Fruit fly (Drosophila melanogaster) whole organism, embryonic: ENCODE results near the gene dlt.

ENCODE experiments used
- Abd-B ChIP-seq: fragments of 200-800 bp; sonication (Bioruptor generic); optimal IDR thresholded peaks from 2 replicates; lab custom pipeline; 2018; ENCODE audit warnings: missing biosample characterization, mild to moderate bottlenecking, missing genetic modification characterization, moderate library complexity
- B-H1 ChIP-seq: fragments of 200-800 bp; sonication (Bioruptor generic); IDR thresholded peaks from 3 replicates; pipeline ENCODE4 v1.3.6; 2022; ENCODE audit warnings: missing biosample characterization, missing genetic modification characterization
- Bgb ChIP-seq: fragments of 200-800 bp; sonication (Bioruptor generic); IDR thresholded peaks from 2 replicates; pipeline ENCODE4 v1.3.6; 2022; ENCODE audit warnings: missing biosample characterization, missing genetic modification characterization; ENCODE audit not compliant: partially characterized antibody
- CG10267 ChIP-seq: fragments of 200-800 bp; sonication (Bioruptor generic); optimal IDR thresholded peaks from 2 replicates; lab custom pipeline; 2018; ENCODE audit warnings: missing biosample characterization, mild to moderate bottlenecking, missing genetic modification characterization, moderate library complexity
- CG12299 ChIP-seq: fragments of 200-800 bp; sonication (Bioruptor generic); optimal IDR thresholded peaks from 2 replicates; lab custom pipeline; 2018; ENCODE audit warnings: missing biosample characterization, mild to moderate bottlenecking, missing genetic modification characterization
- CG13287 ChIP-seq: fragments of 200-800 bp; sonication (Bioruptor generic); IDR thresholded peaks from 2 replicates; pipeline ENCODE4 v1.3.6; 2022; ENCODE audit warnings: missing biosample characterization, missing genetic modification characterization; ENCODE audit not compliant: partially characterized antibody
- CG13424 ChIP-seq: fragments of 200-800 bp; sonication (Bioruptor generic); optimal IDR thresholded peaks from 2 replicates; lab custom pipeline; 2019; ENCODE audit warnings: missing biosample characterization, mild to moderate bottlenecking, missing genetic modification characterization, moderate library complexity
- CG13624 ChIP-seq: fragments of 200-800 bp; sonication (Bioruptor generic); optimal IDR thresholded peaks from 2 replicates; lab custom pipeline; 2016; ENCODE audit warnings: missing biosample characterization, missing genetic modification characterization
- CG15514 ChIP-seq: fragments of 200-800 bp; sonication (Bioruptor generic); optimal IDR thresholded peaks from 3 replicates; lab custom pipeline; 2017; ENCODE audit warnings: missing biosample characterization, missing genetic modification characterization, mild to moderate bottlenecking, moderate library complexity, missing genetic modification reagents
- CG17829 ChIP-seq: fragments of 200-800 bp; optimal IDR thresholded peaks from 2 replicates; lab custom pipeline; 2019; ENCODE audit warnings: missing biosample characterization, mild to moderate bottlenecking, missing genetic modification characterization, moderate library complexity
- CG2116 ChIP-seq: fragments of 200-800 bp; sonication (Bioruptor generic); optimal IDR thresholded peaks from 3 replicates; lab custom pipeline; 2018; ENCODE audit warnings: missing biosample characterization, mild to moderate bottlenecking, missing genetic modification characterization
- CG31224 ChIP-seq: fragments of 200-800 bp; sonication (Bioruptor generic); IDR thresholded peaks from 2 replicates; pipeline ENCODE4 v1.3.6; 2022; ENCODE audit warnings: missing biosample characterization, missing genetic modification characterization
- CG32772 ChIP-seq: fragments of 200-800 bp; sonication (Bioruptor generic); IDR thresholded peaks from 2 replicates; pipeline ENCODE4 v1.3.6; 2022; ENCODE audit warnings: missing biosample characterization, missing genetic modification characterization
- CG3995 ChIP-seq: fragments of 200-800 bp; sonication (Bioruptor generic); optimal IDR thresholded peaks from 3 replicates; lab custom pipeline; 2016; ENCODE audit warnings: missing biosample characterization, missing genetic modification characterization
- CG8089 ChIP-seq: fragments of 200-800 bp; sonication (Bioruptor generic); optimal IDR thresholded peaks from 3 replicates; lab custom pipeline; 2016; ENCODE audit warnings: missing biosample characterization, missing genetic modification characterization
- CG8290 ChIP-seq, 3 experiments: fragments of 200-800 bp; sonication (Bioruptor generic); optimal IDR thresholded peaks; 2 replicates each; lab custom pipeline; 2016 to 2019; ENCODE audit warnings: missing biosample characterization in 3 of 3, missing genetic modification characterization in 3 of 3, mild to moderate bottlenecking in 2 of 3, moderate library complexity in 1 of 3
- CoRest ChIP-seq: fragments of 200-800 bp; sonication (Bioruptor generic); optimal IDR thresholded peaks from 3 replicates; lab custom pipeline; 2018; ENCODE audit warnings: missing biosample characterization, mild to moderate bottlenecking, missing genetic modification characterization, moderate library complexity
- Dll ChIP-seq: fragments of 200-800 bp; sonication (Bioruptor generic); IDR thresholded peaks from 4 replicates; pipeline ENCODE4 v1.3.6; 2022; ENCODE audit warnings: missing biosample characterization, missing genetic modification characterization; ENCODE audit not compliant: partially characterized antibody
- Dp ChIP-seq: fragments of 200-800 bp; sonication (Bioruptor generic); optimal IDR thresholded peaks from 2 replicates; lab custom pipeline; 2018; ENCODE audit warnings: missing biosample characterization, mild to moderate bottlenecking, missing genetic modification characterization, moderate library complexity
- Fer1 ChIP-seq: fragments of 200-800 bp; sonication (Bioruptor generic); optimal IDR thresholded peaks from 2 replicates; lab custom pipeline; 2017; ENCODE audit warnings: missing biosample characterization, mild to moderate bottlenecking, missing genetic modification characterization
- Hsf ChIP-seq: fragments of 200-800 bp; sonication (Bioruptor generic); optimal IDR thresholded peaks from 3 replicates; lab custom pipeline; 2016; ENCODE audit warnings: missing biosample characterization, missing genetic modification characterization
- Lhr ChIP-seq: fragments of 200-800 bp; sonication (Bioruptor generic); optimal IDR thresholded peaks from 3 replicates; lab custom pipeline; 2017; ENCODE audit warnings: mild to moderate bottlenecking, missing biosample characterization, missing genetic modification reagents, missing genetic modification characterization
- MESR4 ChIP-seq: fragments of 200-800 bp; sonication (Bioruptor generic); optimal IDR thresholded peaks from 2 replicates; lab custom pipeline; 2018; ENCODE audit warnings: missing biosample characterization, mild to moderate bottlenecking, missing genetic modification characterization, moderate library complexity
- Side ChIP-seq: fragments of 200-800 bp; sonication (Bioruptor generic); optimal IDR thresholded peaks from 2 replicates; lab custom pipeline; 2016; ENCODE audit warnings: missing biosample characterization, missing genetic modification characterization
- Sin3A ChIP-seq: fragments of >200 bp; optimal IDR thresholded peaks from 2 replicates; lab custom pipeline; 2018
- bcd ChIP-seq: fragments of 200-800 bp; sonication (Bioruptor generic); optimal IDR thresholded peaks from 2 replicates; lab custom pipeline; 2017; ENCODE audit warnings: missing biosample characterization, mild to moderate bottlenecking, missing genetic modification characterization
- dpn ChIP-seq, 2 experiments: fragments of 200-800 bp; sonication (Bioruptor generic); optimal IDR thresholded peaks; 3 replicates each; lab custom pipeline; 2016; ENCODE audit warnings: missing biosample characterization in 2 of 2, missing genetic modification characterization in 2 of 2
- grau ChIP-seq: fragments of 200-800 bp; optimal IDR thresholded peaks from 3 replicates; lab custom pipeline; 2019; ENCODE audit warnings: missing biosample characterization, mild to moderate bottlenecking, missing genetic modification characterization, moderate library complexity
- gro ChIP-seq: fragments of 200-800 bp; sonication (Bioruptor generic); optimal IDR thresholded peaks from 2 replicates; lab custom pipeline; 2016; ENCODE audit warnings: missing biosample characterization, missing genetic modification characterization
- ham ChIP-seq: fragments of 200-800 bp; sonication (Bioruptor generic); IDR thresholded peaks from 2 replicates; pipeline ENCODE4 v1.3.6; 2022; ENCODE audit warnings: missing biosample characterization, missing genetic modification characterization
- her ChIP-seq: fragments of 200-800 bp; sonication (Bioruptor generic); optimal IDR thresholded peaks from 2 replicates; lab custom pipeline; 2016; ENCODE audit warnings: missing biosample characterization, missing genetic modification characterization
- knrl ChIP-seq: fragments of 200-800 bp; sonication (Bioruptor generic); IDR thresholded peaks from 3 replicates; pipeline ENCODE4 v1.3.6; 2022; ENCODE audit warnings: missing biosample characterization, missing genetic modification characterization; ENCODE audit not compliant: partially characterized antibody
- nmo ChIP-seq: fragments of 200-800 bp; sonication (Bioruptor generic); optimal IDR thresholded peaks from 2 replicates; lab custom pipeline; 2018; ENCODE audit warnings: missing biosample characterization, mild to moderate bottlenecking, missing genetic modification characterization, moderate library complexity
- peb ChIP-seq: fragments of 200-800 bp; sonication (Bioruptor generic); IDR thresholded peaks from 2 replicates; pipeline ENCODE4 v1.3.6; 2022; ENCODE audit warnings: missing biosample characterization, missing genetic modification characterization
- prd ChIP-seq, 3 experiments: fragments of >200 bp in 2 of 3; fragments of 200-800 bp in 1 of 3; sonication (Bioruptor generic) in 1 of 3; optimal IDR thresholded peaks in 2 of 3; IDR thresholded peaks in 1 of 3; 2 replicates in 2 of 3; 3 replicates in 1 of 3; pipeline versions ENCODE4 v1.3.6 to Lab custom; 2017 to 2022; ENCODE audit warnings: missing biosample characterization in 1 of 3, missing genetic modification characterization in 1 of 3
- pzg ChIP-seq: fragments of 200-800 bp; sonication (Bioruptor generic); optimal IDR thresholded peaks from 3 replicates; lab custom pipeline; 2018; ENCODE audit warnings: missing biosample characterization, mild to moderate bottlenecking, missing genetic modification characterization, moderate library complexity
- sna ChIP-seq: fragments of 200-800 bp; sonication (Bioruptor generic); IDR thresholded peaks from 2 replicates; pipeline ENCODE4 v1.3.6; 2022; ENCODE audit warnings: missing biosample characterization, missing genetic modification characterization; ENCODE audit not compliant: partially characterized antibody
- sug ChIP-seq: fragments of 200-800 bp; optimal IDR thresholded peaks from 2 replicates; lab custom pipeline; 2019; ENCODE audit warnings: missing biosample characterization, mild to moderate bottlenecking, missing genetic modification characterization, moderate library complexity
- vfl ChIP-seq: fragments of 200-800 bp; sonication (Bioruptor generic); optimal IDR thresholded peaks from 2 replicates; lab custom pipeline; 2016; ENCODE audit warnings: missing biosample characterization, missing genetic modification characterization
- zen ChIP-seq: fragments of 200-800 bp; sonication (Bioruptor generic); optimal IDR thresholded peaks from 3 replicates; lab custom pipeline; 2018; ENCODE audit warnings: missing biosample characterization, mild to moderate bottlenecking, missing genetic modification characterization, moderate library complexity

The dlt gene

dm6 chr3L:1802802-1803201 lies 7.7 kb upstream of the dlt start, which contains the start of the genes JTBR and CG42676 (continued):
- peak in 1 of 2 experiments; percentile 30 for TF ChIP-seq dpn (GFP tag; optimal IDR thresholded peaks at IDR 0.05; lab: Kevin White, UChicago)
- peak; percentile 42 for TF ChIP-seq CG8290 (GFP tag; optimal IDR thresholded peaks at IDR 0.05; lab: Kevin White, UChicago)
- TF ChIP-seq CG8290 (tag; optimal IDR thresholded peaks at IDR 0.05; lab: Kevin White, UChicago) = no peak
- TF ChIP-seq CG2116 = peak; percentile 34
- TF ChIP-seq CG15514 = peak; percentile 100
- no peak for TF ChIP-seq peb (GFP tag; lab: Robert Waterston, UW)
- TF ChIP-seq vfl = no peak
- peak; percentile 71 for TF ChIP-seq knrl (GFP tag; lab: Robert Waterston, UW)
- TF ChIP-seq Side = peak; percentile 52
- peak; percentile 50 for TF ChIP-seq Bgb
- no peak for TF ChIP-seq prd (optimal IDR thresholded peaks at IDR 0.05; lab: Kevin White, UChicago)
- 0 out of 3 replicates have a peak, but pooled peaks have one; percentile 18 for TF ChIP-seq prd (GFP tag; IDR thresholded peaks at IDR 0.05; lab: Robert Waterston, UW)
- TF ChIP-seq sug (tag; lab: Kevin White, UChicago) = no peak
- peak; percentile 65 for TF ChIP-seq pzg (GFP tag; lab: Kevin White, UChicago)
- TF ChIP-seq grau = peak; percentile 29
- TF ChIP-seq zen (tag; lab: Kevin White, UChicago) = peak; percentile 14
- no peak for TF ChIP-seq her (GFP tag; lab: Kevin White, UChicago)
- TF ChIP-seq CG31224 (GFP tag; lab: Robert Waterston, UW) = no peak
- TF ChIP-seq CG13424 (tag; lab: Kevin White, UChicago) = peak; percentile 25
- 0 out of 2 replicates have a peak, but pooled peaks have one; percentile 33 for TF ChIP-seq sna (GFP tag; lab: Robert Waterston, UW)
- peak; percentile 5 for TF ChIP-seq Hsf (GFP tag; lab: Kevin White, UChicago)
- TF ChIP-seq bcd (GFP tag; lab: Kevin White, UChicago) = no peak
- no peak for TF ChIP-seq CG32772 (GFP tag; lab: Robert Waterston, UW)
- TF ChIP-seq CG17829 (tag; lab: Kevin White, UChicago) = peak; percentile 35
- TF ChIP-seq CG8089 (GFP tag; lab: Kevin White, UChicago) = no peak
- TF ChIP-seq Sin3A (lab: Kevin White, UChicago) = peak; percentile 72
- TF ChIP-seq CoRest (tag; lab: Kevin White, UChicago) = peak; percentile 42
- peak; percentile 20 for TF ChIP-seq gro (GFP tag; lab: Kevin White, UChicago)
- peak; percentile 75 for TF ChIP-seq Lhr
- peak; percentile 54 for TF ChIP-seq nmo
- TF ChIP-seq CG13287 = peak; percentile 73
- TF ChIP-seq ham (GFP tag; lab: Robert Waterston, UW) = no peak
- TF ChIP-seq CG3995 (GFP tag; lab: Kevin White, UChicago) = peak; percentile 2
- TF ChIP-seq CG12299 (tag; lab: Kevin White, UChicago) = no peak
- TF ChIP-seq Fer1 (GFP tag; lab: Kevin White, UChicago) = peak; percentile 35
- peak; percentile 42 for TF ChIP-seq Abd-B (GFP tag; lab: Kevin White, UChicago)
- TF ChIP-seq B-H1 (GFP tag; lab: Robert Waterston, UW) = no peak
- TF ChIP-seq Dp (GFP tag; lab: Kevin White, UChicago) = peak; percentile 27
- peak; percentile 16 for TF ChIP-seq MESR4 (GFP tag; lab: Kevin White, UChicago)
- peak; percentile 39; the same call in 1 of the 4 replicates for TF ChIP-seq Dll (GFP tag; lab: Robert Waterston, UW)
- TF ChIP-seq CG10267 (tag; lab: Kevin White, UChicago) = peak; percentile 53
- peak; percentile 1 for TF ChIP-seq CG13624 (GFP tag; lab: Kevin White, UChicago)
